Worm (Caenorhabditis elegans): Measurements from ENCODE around the gene glo-4.

The glo-4 gene

ce11 chrV:9271835-9272234 is 28.8 kb upstream of the glo-4 start:
- no peak for TF ChIP-seq unc-130 (GFP tag; optimal IDR thresholded peaks at IDR 0.05)
- TF ChIP-seq dpl-1 (GFP tag; optimal IDR thresholded peaks at IDR 0.05) = no peak
- TF ChIP-seq F10E7.11 (tag; optimal IDR thresholded peaks at IDR 0.05) = no peak
- TF ChIP-seq tbx-9 (tag; optimal IDR thresholded peaks at IDR 0.05; ENCODE audit: borderline replicate concordance) = no peak
- TF ChIP-seq attf-3 (GFP tag; conservative IDR thresholded peaks at IDR 0.05) = no peak
- TF ChIP-seq C17E4.6 (GFP tag; IDR thresholded peaks at IDR 0.05) = no peak
- no peak for TF ChIP-seq ets-4 (GFP tag; optimal IDR thresholded peaks at IDR 0.05)
- no peak for TF ChIP-seq ceh-40 (GFP tag; IDR thresholded peaks at IDR 0.05)
- no peak for TF ChIP-seq athp-1 (tag; optimal IDR thresholded peaks at IDR 0.05)
- TF ChIP-seq mxl-1 (tag; optimal IDR thresholded peaks at IDR 0.05) = no peak
- no peak for TF ChIP-seq F57A8.1 (GFP tag; optimal IDR thresholded peaks at IDR 0.05)
- TF ChIP-seq Y53G8AR.9 (GFP tag; conservative IDR thresholded peaks at IDR 0.05) = no peak

- peak; percentile 25 for TF ChIP-seq somi-1 (GFP tag; optimal IDR thresholded peaks at IDR 0.05)
- TF ChIP-seq B0261.1 (tag; optimal IDR thresholded peaks at IDR 0.05) = no peak
- peak; percentile 6 for TF ChIP-seq K12H6.12 (tag; optimal IDR thresholded peaks at IDR 0.05)
- no peak for TF ChIP-seq tbp1 (GFP tag; optimal IDR thresholded peaks at IDR 0.05)
Measured at ce11 chrV:9270442-9270841, 27.4 kb upstream of the glo-4 start.

ce11 chrV:9268202-9268601 is 25.2 kb upstream of the glo-4 start:
- no peak for TF ChIP-seq aptf-3 (GFP tag; IDR thresholded peaks at IDR 0.05)
- no peak for TF ChIP-seq Y53F4B.3 (GFP tag; IDR thresholded peaks at IDR 0.05)
- TF ChIP-seq B0035.1 (tag; optimal IDR thresholded peaks at IDR 0.05) = no peak
- TF ChIP-seq sptf-2 (GFP tag; optimal IDR thresholded peaks at IDR 0.05) = no peak
- no peak for TF ChIP-seq snpc-1.1 (tag; optimal IDR thresholded peaks at IDR 0.05; ENCODE audit: insufficient read depth)
- no peak for TF ChIP-seq Y67H2A.10 (GFP tag; conservative IDR thresholded peaks at IDR 0.05)
- TF ChIP-seq nhr-179 (tag; optimal IDR thresholded peaks at IDR 0.05) = no peak
- no peak for TF ChIP-seq sdz-38 (tag; optimal IDR thresholded peaks at IDR 0.05)
- no peak for TF ChIP-seq F52B5.7 (tag; optimal IDR thresholded peaks at IDR 0.05)
- no peak for TF ChIP-seq ama-1 (optimal IDR thresholded peaks at IDR 0.05)
- TF ChIP-seq ama-1 (GFP tag; optimal IDR thresholded peaks at IDR 0.05) = no peak
- TF ChIP-seq ceh-58 (GFP tag; IDR thresholded peaks at IDR 0.05) = no peak
- no peak for TF ChIP-seq madf-3 (GFP tag; IDR thresholded peaks at IDR 0.05)
- no peak for TF ChIP-seq rpc-1 (optimal IDR thresholded peaks at IDR 0.05)
- TF ChIP-seq rpc-1 (tag; optimal IDR thresholded peaks at IDR 0.05) = no peak

- TF ChIP-seq tbp1 (GFP tag; optimal IDR thresholded peaks at IDR 0.05) (no peak), efl-1 (GFP tag; optimal IDR thresholded peaks at IDR 0.05) (no peak), unc-130 (GFP tag; optimal IDR thresholded peaks at IDR 0.05) (no peak), egl-44 (GFP tag; IDR thresholded peaks at IDR 0.05) (no peak), ztf-22 (GFP tag; optimal IDR thresholded peaks at IDR 0.05) (no peak), fkh-3 (tag; optimal IDR thresholded peaks at IDR 0.05) (no peak), snpc-1.3 (tag; optimal IDR thresholded peaks at IDR 0.05; ENCODE audit: insufficient read depth) (no peak), rec-8 (tag; optimal IDR thresholded peaks at IDR 0.05) (no peak), let-607 (tag; optimal IDR thresholded peaks at IDR 0.05) (no peak)
Measured at ce11 chrV:9266399-9266798, 23.4 kb upstream of the glo-4 start, which contains the start of gene slc-17.7. Gene slc-17.7, minus strand, starts transcription at chrV:9266499.
